Fruit fly (Drosophila melanogaster) whole organism, embryonic: ENCODE results near the gene sdt.

ENCODE experiments used
- Antp ChIP-seq: fragments of 200-800 bp; sonication (Bioruptor generic); optimal IDR thresholded peaks from 3 replicates; lab custom pipeline; 2016; ENCODE audit warnings: missing biosample characterization, missing genetic modification characterization
- CG10274 ChIP-seq: fragments of 200-800 bp; sonication (Bioruptor generic); optimal IDR thresholded peaks from 3 replicates; lab custom pipeline; 2017; ENCODE audit warnings: missing biosample characterization, mild to moderate bottlenecking, missing genetic modification characterization
- CG11504 ChIP-seq: fragments of 200-800 bp; sonication (Bioruptor generic); optimal IDR thresholded peaks from 3 replicates; lab custom pipeline; 2019; ENCODE audit warnings: missing biosample characterization, mild to moderate bottlenecking, missing genetic modification characterization, moderate library complexity
- CG12769 ChIP-seq: fragments of 200-800 bp; sonication (Bioruptor generic); optimal IDR thresholded peaks from 2 replicates; lab custom pipeline; 2019; ENCODE audit warnings: missing biosample characterization, mild to moderate bottlenecking, missing genetic modification characterization, moderate library complexity
- CG14710 ChIP-seq: fragments of 200-800 bp; sonication (Bioruptor generic); optimal IDR thresholded peaks from 3 replicates; lab custom pipeline; 2019; ENCODE audit warnings: missing biosample characterization, mild to moderate bottlenecking, missing genetic modification characterization, moderate library complexity
- CG15011 ChIP-seq: fragments of 200-800 bp; sonication (Bioruptor generic); optimal IDR thresholded peaks from 3 replicates; lab custom pipeline; 2018; ENCODE audit warnings: missing biosample characterization, mild to moderate bottlenecking, missing genetic modification characterization
- CG16813 ChIP-seq: fragments of 200-800 bp; sonication (Bioruptor generic); IDR thresholded peaks from 3 replicates; pipeline ENCODE4 v1.3.6; 2022; ENCODE audit warnings: missing biosample characterization, missing genetic modification characterization; ENCODE audit not compliant: partially characterized antibody
- CG17361 ChIP-seq: fragments of 200-800 bp; sonication (Bioruptor generic); IDR thresholded peaks from 3 replicates; pipeline ENCODE4 v1.3.6; 2022; ENCODE audit warnings: missing biosample characterization, missing genetic modification characterization
- CG17385 ChIP-seq: fragments of 200-800 bp; sonication (Bioruptor generic); optimal IDR thresholded peaks from 3 replicates; lab custom pipeline; 2018; ENCODE audit warnings: missing biosample characterization, mild to moderate bottlenecking, missing genetic modification characterization
- CG17802 ChIP-seq: fragments of 200-800 bp; sonication (Bioruptor generic); optimal IDR thresholded peaks from 2 replicates; lab custom pipeline; 2018; ENCODE audit warnings: missing biosample characterization, mild to moderate bottlenecking, missing genetic modification characterization, moderate library complexity
- CG18764 ChIP-seq: fragments of 200-800 bp; sonication (Bioruptor generic); optimal IDR thresholded peaks from 3 replicates; lab custom pipeline; 2016; ENCODE audit warnings: missing biosample characterization, missing genetic modification characterization
- CG2120 ChIP-seq: fragments of 200-800 bp; sonication (Bioruptor generic); optimal IDR thresholded peaks from 3 replicates; lab custom pipeline; 2016; ENCODE audit warnings: missing biosample characterization, missing genetic modification characterization
- CG2199 ChIP-seq: fragments of 200-800 bp; sonication (Bioruptor generic); IDR thresholded peaks from 3 replicates; pipeline ENCODE4 v1.3.6; 2022; ENCODE audit warnings: missing biosample characterization, missing genetic modification characterization
- CG2202 ChIP-seq: fragments of 200-800 bp; sonication (Bioruptor generic); optimal IDR thresholded peaks from 2 replicates; lab custom pipeline; 2018; ENCODE audit warnings: missing biosample characterization, mild to moderate bottlenecking, missing genetic modification characterization
- CG32532 ChIP-seq: fragments of 200-800 bp; sonication (Bioruptor generic); IDR thresholded peaks from 2 replicates; pipeline ENCODE4 v1.3.6; 2022; ENCODE audit warnings: missing biosample characterization, missing genetic modification characterization
- CG43689 ChIP-seq: fragments of 200-800 bp; sonication (Bioruptor generic); IDR thresholded peaks from 2 replicates; pipeline ENCODE4 v1.3.6; 2022; ENCODE audit warnings: missing biosample characterization, missing genetic modification characterization
- CG6689 ChIP-seq: fragments of 200-800 bp; sonication (Bioruptor generic); IDR thresholded peaks from 2 replicates; pipeline ENCODE4 v1.3.6; 2022; ENCODE audit warnings: missing biosample characterization, missing genetic modification characterization
- CG8765 ChIP-seq: fragments of 200-800 bp; sonication (Bioruptor generic); IDR thresholded peaks from 2 replicates; pipeline ENCODE4 v1.3.6; 2022; ENCODE audit warnings: missing biosample characterization, missing genetic modification characterization
- CG8924 ChIP-seq: fragments of 200-800 bp; optimal IDR thresholded peaks from 3 replicates; lab custom pipeline; 2019; ENCODE audit warnings: missing biosample characterization, mild to moderate bottlenecking, missing genetic modification characterization, moderate library complexity
- CG9437 ChIP-seq: fragments of 200-800 bp; sonication (Bioruptor generic); optimal IDR thresholded peaks from 2 replicates; lab custom pipeline; 2018; ENCODE audit warnings: missing biosample characterization, mild to moderate bottlenecking, missing genetic modification characterization
- CG9727 ChIP-seq: fragments of 200-800 bp; sonication (Bioruptor generic); optimal IDR thresholded peaks from 3 replicates; lab custom pipeline; 2017; ENCODE audit warnings: missing biosample characterization, mild to moderate bottlenecking, missing genetic modification characterization
- CG9817 ChIP-seq: fragments of 200-800 bp; sonication (Bioruptor generic); optimal IDR thresholded peaks from 2 replicates; lab custom pipeline; 2018; ENCODE audit warnings: missing biosample characterization, mild to moderate bottlenecking, missing genetic modification characterization, moderate library complexity
- CoRest ChIP-seq: fragments of 200-800 bp; sonication (Bioruptor generic); optimal IDR thresholded peaks from 3 replicates; lab custom pipeline; 2018; ENCODE audit warnings: missing biosample characterization, mild to moderate bottlenecking, missing genetic modification characterization, moderate library complexity
- D19A ChIP-seq: fragments of 200-800 bp; optimal IDR thresholded peaks from 3 replicates; lab custom pipeline; 2019; ENCODE audit warnings: missing biosample characterization, mild to moderate bottlenecking, missing genetic modification characterization, moderate library complexity
- Drgx ChIP-seq: fragments of 200-800 bp; sonication (Bioruptor generic); IDR thresholded peaks from 2 replicates; pipeline ENCODE4 v1.3.6; 2022; ENCODE audit warnings: missing biosample characterization, missing genetic modification characterization
- E2f2 ChIP-seq: fragments of 200-800 bp; sonication (Bioruptor generic); IDR thresholded peaks from 2 replicates; pipeline ENCODE4 v1.3.6; 2022; ENCODE audit warnings: missing biosample characterization, missing genetic modification characterization
- Fer1 ChIP-seq: fragments of 200-800 bp; sonication (Bioruptor generic); optimal IDR thresholded peaks from 2 replicates; lab custom pipeline; 2017; ENCODE audit warnings: missing biosample characterization, mild to moderate bottlenecking, missing genetic modification characterization
- Hand ChIP-seq: fragments of 200-800 bp; sonication (Bioruptor generic); optimal IDR thresholded peaks from 2 replicates; lab custom pipeline; 2017; ENCODE audit warnings: mild to moderate bottlenecking, missing biosample characterization, missing genetic modification reagents, missing genetic modification characterization
- Hmr ChIP-seq: fragments of 200-800 bp; sonication (Bioruptor generic); optimal IDR thresholded peaks from 3 replicates; lab custom pipeline; 2017; ENCODE audit warnings: mild to moderate bottlenecking, missing biosample characterization, missing genetic modification reagents, missing genetic modification characterization
- Hr51 ChIP-seq, 2 experiments: fragments of 200-800 bp; sonication (Bioruptor generic); optimal IDR thresholded peaks; 2 replicates in 1 of 2; 3 replicates in 1 of 2; lab custom pipeline; 2016 to 2018; ENCODE audit warnings: missing biosample characterization in 2 of 2, missing genetic modification characterization in 2 of 2, mild to moderate bottlenecking in 1 of 2, moderate library complexity in 1 of 2
- Hsf ChIP-seq: fragments of 200-800 bp; sonication (Bioruptor generic); optimal IDR thresholded peaks from 3 replicates; lab custom pipeline; 2016; ENCODE audit warnings: missing biosample characterization, missing genetic modification characterization
- Kr ChIP-seq: fragments of 200-800 bp; sonication (Bioruptor generic); optimal IDR thresholded peaks from 2 replicates; lab custom pipeline; 2017; ENCODE audit warnings: missing biosample characterization, mild to moderate bottlenecking, missing genetic modification characterization
- Ptx1 ChIP-seq: fragments of 200-800 bp; sonication (Bioruptor generic); IDR thresholded peaks from 2 replicates; pipeline ENCODE4 v1.3.6; 2022; ENCODE audit warnings: missing biosample characterization, missing genetic modification characterization
- amos ChIP-seq: fragments of 200-800 bp; sonication (Bioruptor generic); IDR thresholded peaks from 2 replicates; pipeline ENCODE4 v1.3.6; 2022; ENCODE audit warnings: missing biosample characterization, missing genetic modification characterization; ENCODE audit not compliant: partially characterized antibody
- br ChIP-seq: fragments of >200 bp; optimal IDR thresholded peaks from 2 replicates; lab custom pipeline; 2017
- crol ChIP-seq: fragments of 200-800 bp; sonication (Bioruptor generic); IDR thresholded peaks from 2 replicates; pipeline ENCODE4 v1.3.6; 2022; ENCODE audit warnings: missing biosample characterization, missing genetic modification characterization
- dysf ChIP-seq: fragments of 200-800 bp; sonication (Bioruptor generic); IDR thresholded peaks from 3 replicates; pipeline ENCODE4 v1.3.6; 2022; ENCODE audit warnings: missing biosample characterization, missing genetic modification characterization
- ind ChIP-seq: fragments of 200-800 bp; sonication (Bioruptor generic); optimal IDR thresholded peaks from 3 replicates; lab custom pipeline; 2016; ENCODE audit warnings: missing biosample characterization, missing genetic modification characterization
- lab ChIP-seq: fragments of 200-800 bp; sonication (Bioruptor generic); optimal IDR thresholded peaks from 3 replicates; lab custom pipeline; 2017; ENCODE audit warnings: missing biosample characterization, missing genetic modification characterization, mild to moderate bottlenecking, moderate library complexity, missing genetic modification reagents
- lilli ChIP-seq: fragments of 200-800 bp; sonication (Bioruptor generic); optimal IDR thresholded peaks from 3 replicates; lab custom pipeline; 2016; ENCODE audit warnings: missing biosample characterization, missing genetic modification characterization
- org-1 ChIP-seq: fragments of 200-800 bp; sonication (Bioruptor generic); optimal IDR thresholded peaks from 2 replicates; lab custom pipeline; 2017; ENCODE audit warnings: missing biosample characterization, missing genetic modification characterization
- otp ChIP-seq: fragments of 200-800 bp; sonication (Bioruptor generic); IDR thresholded peaks from 3 replicates; pipeline ENCODE4, ENCODE4 v1.3.6; 2022; ENCODE audit warnings: missing biosample characterization, missing genetic modification characterization
- pho ChIP-seq: fragments of 200-800 bp; sonication (Bioruptor generic); optimal IDR thresholded peaks from 2 replicates; lab custom pipeline; 2016; ENCODE audit warnings: missing biosample characterization, missing genetic modification characterization
- row ChIP-seq: fragments of 200-800 bp; sonication (Bioruptor generic); IDR thresholded peaks from 3 replicates; pipeline ENCODE4 v1.3.6; 2022; ENCODE audit warnings: missing biosample characterization, missing genetic modification characterization
- sisA ChIP-seq: fragments of 200-800 bp; sonication (Bioruptor generic); IDR thresholded peaks from 2 replicates; pipeline ENCODE4 v1.3.6; 2022; ENCODE audit warnings: missing biosample characterization, missing genetic modification characterization
- sob ChIP-seq: fragments of 200-800 bp; sonication (Bioruptor generic); IDR thresholded peaks from 2 replicates; pipeline ENCODE4 v1.3.6; 2022; ENCODE audit warnings: missing biosample characterization, missing genetic modification characterization
- sr ChIP-seq: fragments of 200-800 bp; sonication (Bioruptor generic); IDR thresholded peaks from 3 replicates; pipeline ENCODE4 v1.3.6; 2022; ENCODE audit warnings: missing biosample characterization, missing genetic modification characterization
- ssp ChIP-seq: fragments of 200-800 bp; sonication (Bioruptor generic); IDR thresholded peaks from 2 replicates; pipeline ENCODE4 v1.3.6; 2022; ENCODE audit warnings: missing biosample characterization, missing genetic modification characterization
- vfl ChIP-seq: fragments of 200-800 bp; sonication (Bioruptor generic); optimal IDR thresholded peaks from 2 replicates; lab custom pipeline; 2016; ENCODE audit warnings: missing biosample characterization, missing genetic modification characterization
- zfh2 ChIP-seq: fragments of 200-800 bp; sonication (Bioruptor generic); optimal IDR thresholded peaks from 2 replicates; lab custom pipeline; 2016; ENCODE audit warnings: missing biosample characterization, missing genetic modification characterization

The sdt gene

DNA sequence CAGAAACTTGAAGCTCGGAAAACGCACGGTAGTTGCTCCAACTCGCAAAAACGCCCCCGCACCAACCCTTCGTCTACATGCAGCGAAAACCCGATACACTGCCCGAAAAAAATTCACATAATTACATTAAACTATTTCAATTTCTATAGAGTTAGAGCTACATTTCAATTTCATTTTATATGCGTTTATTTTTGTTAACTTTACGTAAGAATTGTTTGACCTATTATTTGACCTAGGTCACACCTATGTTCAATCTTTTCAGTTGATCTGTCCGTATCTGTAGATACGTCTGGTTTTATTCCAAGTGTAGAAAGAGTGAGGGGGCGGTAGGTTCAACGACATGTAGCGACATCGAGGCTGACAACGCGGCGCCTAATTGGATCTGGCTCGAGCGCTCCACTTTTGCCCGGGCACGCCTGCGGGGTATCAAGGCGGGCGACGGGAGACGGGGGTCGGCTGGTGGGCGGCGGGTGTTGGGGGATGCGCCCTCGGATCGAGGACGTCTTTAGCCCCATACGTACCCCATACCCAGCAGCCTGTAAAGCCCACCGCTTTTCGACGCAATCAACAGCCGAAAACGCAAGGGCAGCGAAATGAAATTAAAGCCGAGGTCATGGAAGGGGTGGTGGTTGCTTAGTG lies 24.5 kb downstream of the sdt start (continued):
- TF ChIP-seq Hmr (peak; percentile 34), D19A (tag; lab: Kevin White, UChicago) (peak; percentile 3), dysf (peak; percentile 50; the same call in 1 of the 3 replicates), Hand (GFP tag; lab: Kevin White, UChicago) (no peak), vfl (GFP tag; lab: Kevin White, UChicago) (no peak), zfh2 (GFP tag; lab: Kevin White, UChicago) (no peak), CG18764 (GFP tag; lab: Kevin White, UChicago) (no peak), otp (GFP tag; lab: Robert Waterston, UW) (no peak), row (GFP tag; lab: Robert Waterston, UW) (peak; percentile 63), sob (GFP tag; lab: Robert Waterston, UW) (0 out of 2 replicates have a peak, but pooled peaks have one; percentile 18), ind (GFP tag; lab: Kevin White, UChicago) (peak; percentile 25), CG15011 (no peak), CG10274 (GFP tag; lab: Kevin White, UChicago) (no peak), CG9437 (GFP tag; lab: Kevin White, UChicago) (no peak), Kr (no peak), Hr51 (GFP tag; optimal IDR thresholded peaks at IDR 0.05; lab: Kevin White, UChicago) (peak in 1 of 2 experiments; percentile 56), CG11504 (tag; lab: Kevin White, UChicago) (peak; percentile 67), sr (GFP tag; lab: Robert Waterston, UW) (0 out of 3 replicates have a peak, but pooled peaks have one; percentile 23), CG2199 (GFP tag; lab: Robert Waterston, UW) (no peak), lilli (GFP tag; lab: Kevin White, UChicago) (peak; percentile 4), CG17361 (GFP tag; lab: Robert Waterston, UW) (0 out of 3 replicates have a peak, but pooled peaks have one; percentile 24), CG6689 (0 out of 2 replicates have a peak, but pooled peaks have one; percentile 33), CG9817 (tag; lab: Kevin White, UChicago) (peak; percentile 4), CG16813 (GFP tag; lab: Robert Waterston, UW) (no peak), Fer1 (GFP tag; lab: Kevin White, UChicago) (peak; percentile 26), Ptx1 (GFP tag; lab: Robert Waterston, UW) (peak; percentile 38; the same call in 1 of the 2 replicates), CG2202 (tag; lab: Kevin White, UChicago) (no peak), Hsf (GFP tag; lab: Kevin White, UChicago) (peak; percentile 10), CoRest (peak; percentile 20), CG12769 (tag; lab: Kevin White, UChicago) (peak; percentile 42), CG43689 (GFP tag; lab: Robert Waterston, UW) (no peak), CG17802 (tag; lab: Kevin White, UChicago) (no peak), br (lab: Kevin White, UChicago) (no peak), CG9727 (GFP tag; lab: Kevin White, UChicago) (peak; percentile 16), CG17385 (GFP tag; lab: Kevin White, UChicago) (peak; percentile 2), CG32532 (GFP tag; lab: Robert Waterston, UW) (0 out of 2 replicates have a peak, but pooled peaks have one; percentile 10), E2f2 (GFP tag; lab: Robert Waterston, UW) (no peak), CG2120 (GFP tag; lab: Kevin White, UChicago) (peak; percentile 42), Drgx (GFP tag; lab: Robert Waterston, UW) (peak; percentile 53), CG8765 (GFP tag; lab: Robert Waterston, UW) (no peak), crol (GFP tag; lab: Robert Waterston, UW) (peak; percentile 62; the same call in 1 of the 2 replicates), CG8924 (tag; lab: Kevin White, UChicago) (peak; percentile 18), amos (GFP tag; lab: Robert Waterston, UW) (no peak), org-1 (GFP tag; lab: Kevin White, UChicago) (peak; percentile 25), pho (peak; percentile 11), lab (GFP tag; lab: Kevin White, UChicago) (peak; percentile 48), sisA (GFP tag; lab: Robert Waterston, UW) (0 out of 2 replicates have a peak, but pooled peaks have one; percentile 7), CG14710 (tag; lab: Kevin White, UChicago) (no peak), ssp (GFP tag; lab: Robert Waterston, UW) (0 out of 2 replicates have a peak, but pooled peaks have one; percentile 5), Antp (GFP tag; lab: Kevin White, UChicago) (peak; percentile 4)
